Worm (Caenorhabditis elegans) whole organism, L4/young adult: ENCODE measurements around the gene T12A7.9.

Experiments
- W03F9.2 ChIP-seq: fragments of 150-350 bp; optimal IDR thresholded peaks from 2 replicates; lab custom pipeline; 2014; ENCODE audit warnings: missing biosample characterization, missing genetic modification characterization
- him-1 ChIP-seq: sonication (generic microtip); optimal IDR thresholded peaks from 2 replicates; lab custom pipeline; 2016; ENCODE audit warnings: missing genotype, missing genetic modification reagents, missing genetic modification characterization, missing compliant biosample characterization

- no peak for TF ChIP-seq him-1
- no peak for TF ChIP-seq W03F9.2 (tag; lab: Kevin White, UChicago)
Measured at ce11 chrIV:11804053-11804452, 48.2 kb upstream of the T12A7.9 start, which contains the start of gene H01G02.1.
